Worm (Caenorhabditis elegans): ENCODE measurements around the gene F14H8.5.

ce11 chrV:14996236-14996635, 24.6 kb upstream of the F14H8.5 start, which contains the start of gene irld-14:
- TF ChIP-seq pha-4 (tag; optimal IDR thresholded peaks at IDR 0.05) (no peak), blmp-1 (tag; optimal IDR thresholded peaks at IDR 0.05) (no peak)
